Worm (Caenorhabditis elegans) whole organism, L1 larva: ENCODE data around the gene nlp-70.

Experiments
- ama-1 ChIP-seq: fragments of 150-350 bp; optimal IDR thresholded peaks from 2 replicates; lab custom pipeline; 2014
- blmp-1 ChIP-seq: fragments of 150-350 bp; optimal IDR thresholded peaks from 2 replicates; lab custom pipeline; 2014; ENCODE audit warnings: missing biosample characterization, missing genetic modification characterization
- ces-1 ChIP-seq: fragments of 150-350 bp; optimal IDR thresholded peaks from 2 replicates; lab custom pipeline; 2014; ENCODE audit warnings: missing biosample characterization, missing genetic modification reagents, missing genetic modification characterization
- dpl-1 ChIP-seq, 3 experiments: fragments of 150-350 bp in 2 of 3; sonication (generic microtip) in 1 of 3; optimal IDR thresholded peaks; 2 replicates each; lab custom pipeline; 2014 to 2017; ENCODE audit warnings: missing biosample characterization in 3 of 3, missing genetic modification characterization in 3 of 3, missing genetic modification reagents in 3 of 3
- efl-1 ChIP-seq, 4 experiments: fragments of 150-350 bp; optimal IDR thresholded peaks in 3 of 4; peaks in 1 of 4; 1 replicate in 1 of 4; 2 replicates in 3 of 4; lab custom pipeline; 2014; ENCODE audit warnings: missing biosample characterization in 2 of 4, missing genetic modification characterization in 2 of 4, missing genetic modification reagents in 2 of 4
- efl-3 ChIP-seq: fragments of 200-800 bp; sonication (Bioruptor generic); optimal IDR thresholded peaks from 2 replicates; lab custom pipeline; 2018; ENCODE audit warnings: mild to moderate bottlenecking, missing genetic modification characterization, missing compliant biosample characterization
- egl-27 ChIP-seq, 2 experiments: fragments of 150-350 bp in 1 of 2; sonication (generic microtip); optimal IDR thresholded peaks; 3 replicates each; lab custom pipeline; 2017 to 2018; ENCODE audit warnings: missing biosample characterization in 2 of 2, missing genetic modification characterization in 2 of 2, missing genetic modification reagents in 2 of 2
- elt-2 ChIP-seq: sonication (generic microtip); optimal IDR thresholded peaks from 2 replicates; lab custom pipeline; 2016; ENCODE audit warnings: missing genetic modification characterization, mild to moderate bottlenecking, inconsistent platforms, missing compliant biosample characterization, missing genetic modification reagents
- lir-3 ChIP-seq: sonication (generic microtip); optimal IDR thresholded peaks from 2 replicates; lab custom pipeline; 2016; ENCODE audit warnings: mild to moderate bottlenecking, missing genetic modification characterization, moderate library complexity, missing compliant biosample characterization; ENCODE audit not compliant: poor library complexity
- nhr-11 ChIP-seq: fragments of 150-350 bp; optimal IDR thresholded peaks from 2 replicates; lab custom pipeline; 2014; ENCODE audit warnings: missing biosample characterization, missing genetic modification characterization
- nhr-28 ChIP-seq: fragments of 150-350 bp; optimal IDR thresholded peaks from 2 replicates; lab custom pipeline; 2014; ENCODE audit warnings: missing biosample characterization, missing genetic modification characterization
- nhr-76 ChIP-seq: sonication (generic microtip); optimal IDR thresholded peaks from 2 replicates; lab custom pipeline; 2017; ENCODE audit warnings: missing biosample characterization, missing genetic modification characterization
- snpc-4 ChIP-seq: fragments of 150-350 bp; optimal IDR thresholded peaks from 2 replicates; lab custom pipeline; 2014; ENCODE audit warnings: missing biosample characterization, missing genetic modification characterization
- tbx-2 ChIP-seq: sonication (generic microtip); optimal IDR thresholded peaks from 2 replicates; lab custom pipeline; 2016; ENCODE audit warnings: missing genetic modification characterization, missing compliant biosample characterization

ce11 chrV:248636-249035 is 24.1 kb downstream of the nlp-70 start:
- TF ChIP-seq ces-1 (no peak), efl-3 (no peak), efl-1 (optimal IDR thresholded peaks at IDR 0.05; lab: Kevin White, UChicago) (no peak), efl-1 (GFP tag; optimal IDR thresholded peaks at IDR 0.05 in 1 of 2; lab: Kevin White, UChicago) (no peak), dpl-1 (GFP tag; optimal IDR thresholded peaks at IDR 0.05; lab: Kevin White, UChicago) (no peak), egl-27 (tag; optimal IDR thresholded peaks at IDR 0.05; lab: Kevin White, UChicago) (no peak), blmp-1 (tag; lab: Kevin White, UChicago) (no peak), ama-1 (no peak), tbx-2 (tag; lab: Kevin White, UChicago) (no peak), nhr-76 (tag; lab: Kevin White, UChicago) (no peak), lir-3 (tag; lab: Kevin White, UChicago) (no peak), elt-2 (tag; lab: Kevin White, UChicago) (no peak), nhr-28 (no peak), snpc-4 (no peak), nhr-11 (no peak)
